Fruit fly (Drosophila melanogaster): ENCODE results near the gene RagA-B.
A peak's percentile ranks its signal among the peaks of the same experiment; 100 is the strongest.

Gene RagA-B

DNA sequence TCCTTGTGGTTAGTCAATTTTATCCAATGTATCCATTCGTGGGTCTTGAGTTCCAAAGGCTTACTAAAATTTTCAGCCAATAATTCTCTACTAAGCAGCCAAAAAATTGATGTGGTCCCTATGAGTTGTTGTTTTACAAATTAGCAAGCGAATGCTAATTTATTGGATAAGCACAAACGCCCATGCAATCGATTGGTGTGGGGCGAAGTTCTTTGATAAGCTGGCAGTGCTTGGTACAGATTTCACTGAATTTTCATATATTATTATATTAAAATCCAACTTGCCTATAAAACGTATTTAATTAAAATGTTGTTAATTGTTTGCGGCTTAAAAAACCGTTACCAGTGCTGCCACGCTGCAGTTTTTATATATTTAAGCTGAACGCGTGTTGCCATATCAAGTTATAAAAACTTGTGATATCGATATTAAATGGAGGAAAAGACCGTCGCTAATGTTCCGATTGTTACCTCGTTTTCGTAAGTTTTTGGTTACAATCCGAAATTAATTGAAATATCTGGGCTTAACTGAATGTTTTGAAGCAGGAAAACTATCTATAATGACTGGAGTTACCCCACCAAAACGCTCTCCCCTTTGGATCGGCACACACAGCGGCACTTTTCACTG, 19.6 kb upstream of the RagA-B start, which contains the start of the genes CG31100 and CG11980 (continued):
- TF ChIP-seq CG3281 (GFP tag; optimal IDR thresholded peaks at IDR 0.05): no peak
- peak; percentile 75 for TF ChIP-seq bbx (GFP tag; IDR thresholded peaks at IDR 0.05; ENCODE audit: partially characterized antibody)
- TF ChIP-seq CG31365 (tag; optimal IDR thresholded peaks at IDR 0.05): no peak
- no peak for TF ChIP-seq D (optimal IDR thresholded peaks at IDR 0.05)
- no peak for TF ChIP-seq D (GFP tag; optimal IDR thresholded peaks at IDR 0.05)
- TF ChIP-seq fu2 (GFP tag; optimal IDR thresholded peaks at IDR 0.05): no peak
- TF ChIP-seq Lim3 (GFP tag; IDR thresholded peaks at IDR 0.05): no peak
- TF ChIP-seq Gug (GFP tag; IDR thresholded peaks at IDR 0.05): no peak
- TF ChIP-seq Lhr (GFP tag; optimal IDR thresholded peaks at IDR 0.05): peak; percentile 70
- TF ChIP-seq crp (GFP tag; optimal IDR thresholded peaks at IDR 0.05): no peak
- no peak for TF ChIP-seq oc (tag; optimal IDR thresholded peaks at IDR 0.05)
- peak; percentile 73 for TF ChIP-seq CG4617 (GFP tag; optimal IDR thresholded peaks at IDR 0.05; ENCODE audit: borderline replicate concordance)
- TF ChIP-seq lbe (GFP tag; optimal IDR thresholded peaks at IDR 0.05): peak; percentile 24
- TF ChIP-seq CG1603 (tag; optimal IDR thresholded peaks at IDR 0.05): peak; percentile 55
- no peak for TF ChIP-seq Fer2 (tag; optimal IDR thresholded peaks at IDR 0.05)
- peak; percentile 55; the same call in 2 of the 3 replicates for TF ChIP-seq zen2 (GFP tag; IDR thresholded peaks at IDR 0.05; ENCODE audit: partially characterized antibody)
- no peak for TF ChIP-seq ftz-f1 (GFP tag; optimal IDR thresholded peaks at IDR 0.05)
- TF ChIP-seq CG9215 (GFP tag; IDR thresholded peaks at IDR 0.05): no peak
- TF ChIP-seq amos (GFP tag; IDR thresholded peaks at IDR 0.05; ENCODE audit: partially characterized antibody): peak; percentile 77
- no peak for TF ChIP-seq lov (optimal IDR thresholded peaks at IDR 0.05)
- TF ChIP-seq lov (GFP tag; IDR thresholded peaks at IDR 0.05): no peak
- TF ChIP-seq HHEX (GFP tag; optimal IDR thresholded peaks at IDR 0.05): no peak
- TF ChIP-seq Camta (GFP tag; optimal IDR thresholded peaks at IDR 0.05): no peak
- no peak for TF ChIP-seq CG32772 (GFP tag; IDR thresholded peaks at IDR 0.05)
- TF ChIP-seq fd102C (GFP tag; optimal IDR thresholded peaks at IDR 0.05): no peak
- TF ChIP-seq CG7987 (GFP tag; optimal IDR thresholded peaks at IDR 0.05): no peak
- no peak for TF ChIP-seq Antp (GFP tag; optimal IDR thresholded peaks at IDR 0.05)
- no peak for TF ChIP-seq CG13894 (tag; optimal IDR thresholded peaks at IDR 0.05)
- TF ChIP-seq bigmax (GFP tag; optimal IDR thresholded peaks at IDR 0.05): peak; percentile 75
- TF ChIP-seq dan (GFP tag; IDR thresholded peaks at IDR 0.05): no peak
- TF ChIP-seq Sry-δ (GFP tag; optimal IDR thresholded peaks at IDR 0.05): peak; percentile 92
- no peak for TF ChIP-seq croc (GFP tag; conservative IDR thresholded peaks at IDR 0.05)
- TF ChIP-seq Dref (GFP tag; IDR thresholded peaks at IDR 0.05): peak; percentile 84
- TF ChIP-seq sim (GFP tag; IDR thresholded peaks at IDR 0.05): no peak
- no peak for TF ChIP-seq CG11723 (GFP tag; optimal IDR thresholded peaks at IDR 0.05)
- no peak for TF ChIP-seq p53 (GFP tag; optimal IDR thresholded peaks at IDR 0.05)
- no peak for TF ChIP-seq Asciz (GFP tag; optimal IDR thresholded peaks at IDR 0.05)
- no peak for TF ChIP-seq CG30431 (GFP tag; optimal IDR thresholded peaks at IDR 0.05)
- no peak for TF ChIP-seq HLH54F (GFP tag; optimal IDR thresholded peaks at IDR 0.05)
- no peak for TF ChIP-seq Side (GFP tag; optimal IDR thresholded peaks at IDR 0.05)
- TF ChIP-seq dmrt11E (tag; optimal IDR thresholded peaks at IDR 0.05): no peak
- no peak for TF ChIP-seq H15 (GFP tag; IDR thresholded peaks at IDR 0.05)
- no peak for TF ChIP-seq CG8089 (GFP tag; optimal IDR thresholded peaks at IDR 0.05)
- no peak for TF ChIP-seq CG14965 (GFP tag; optimal IDR thresholded peaks at IDR 0.05; ENCODE audit: borderline replicate concordance)
- TF ChIP-seq Doc3 (GFP tag; IDR thresholded peaks at IDR 0.05; ENCODE audit: partially characterized antibody): peak; percentile 65; the same call in 1 of the 3 replicates
- no peak for TF ChIP-seq CG10654 (GFP tag; optimal IDR thresholded peaks at IDR 0.05)
- TF ChIP-seq CG17568 (GFP tag; optimal IDR thresholded peaks at IDR 0.05): no peak
- no peak for TF ChIP-seq gsb-n (tag; optimal IDR thresholded peaks at IDR 0.05)
- TF ChIP-seq pita (GFP tag; optimal IDR thresholded peaks at IDR 0.05): no peak
- TF ChIP-seq CG8765 (GFP tag; IDR thresholded peaks at IDR 0.05): no peak
